Fruit fly (Drosophila melanogaster): ENCODE results near the gene ATP6AP2.

DNA sequence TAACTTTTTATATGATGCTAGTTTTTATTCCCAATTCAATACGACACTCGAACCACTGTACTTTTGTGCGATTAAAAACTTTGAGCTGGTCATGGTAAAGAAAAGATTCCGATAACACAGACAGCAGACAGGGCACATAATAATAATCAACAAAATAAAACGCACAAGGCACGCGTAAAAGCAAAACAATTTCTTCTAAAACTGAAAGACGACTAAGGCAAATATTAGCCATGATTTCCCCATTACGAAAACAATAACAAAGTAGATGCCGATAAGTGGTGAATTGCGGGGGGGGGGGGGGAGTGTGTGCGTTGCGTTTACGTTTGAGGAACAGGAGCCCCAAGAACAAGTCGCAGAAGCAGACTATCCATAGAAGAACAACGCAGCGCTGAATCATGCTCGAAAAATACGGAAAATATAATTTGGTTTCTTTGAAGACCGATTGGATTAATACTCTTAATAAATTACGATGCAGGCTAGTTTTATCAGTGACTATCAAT lies 25.6 kb upstream of the ATP6AP2 start:
- TF ChIP-seq CG8632 (GFP tag; optimal IDR thresholded peaks at IDR 0.05), result no peak
- TF ChIP-seq spab (GFP tag; optimal IDR thresholded peaks at IDR 0.05), result no peak
- no peak for TF ChIP-seq CG10669 (GFP tag; optimal IDR thresholded peaks at IDR 0.05)
- no peak for TF ChIP-seq CG16779 (tag; optimal IDR thresholded peaks at IDR 0.05)
- TF ChIP-seq fd85E (GFP tag; optimal IDR thresholded peaks at IDR 0.05), result no peak
- no peak for TF ChIP-seq CG6808 (GFP tag; optimal IDR thresholded peaks at IDR 0.05)
- no peak for TF ChIP-seq CG6854 (GFP tag; optimal IDR thresholded peaks at IDR 0.05)
- TF ChIP-seq Eip75B (GFP tag; optimal IDR thresholded peaks at IDR 0.05), result no peak
- TF ChIP-seq Hr38 (GFP tag; optimal IDR thresholded peaks at IDR 0.05), result no peak
- no peak for TF ChIP-seq achi (GFP tag; optimal IDR thresholded peaks at IDR 0.05)
- TF ChIP-seq CG11902 (GFP tag; optimal IDR thresholded peaks at IDR 0.05), result no peak
- TF ChIP-seq CG8319 (GFP tag; optimal IDR thresholded peaks at IDR 0.05), result no peak

All from whole organism, prepupa.